Fruit fly (Drosophila melanogaster): ENCODE results near the gene Diedel.

- no peak for TF ChIP-seq h (optimal IDR thresholded peaks at IDR 0.05)
- no peak for TF ChIP-seq Sin3A (optimal IDR thresholded peaks at IDR 0.05)
- TF ChIP-seq Myc (optimal IDR thresholded peaks at IDR 0.05) = no peak
- TF ChIP-seq psq (optimal IDR thresholded peaks at IDR 0.05) = no peak
- TF ChIP-seq ttk (optimal IDR thresholded peaks at IDR 0.05) = no peak
Observed at dm6 chr3R:29538436-29538835, 44.8 kb downstream of the Diedel start.

Measured in Kc167 (cell line).